Worm (Caenorhabditis elegans) whole organism, L4 larva: ENCODE measurements around the gene gpa-10.
A peak's percentile ranks its signal among the peaks of the same experiment; 100 is the strongest.

Source experiments
- F44E2.7 ChIP-seq: fragments of 200-800 bp; sonication (Bioruptor generic); IDR thresholded peaks from 2 replicates; pipeline ENCODE4 v2.1.2; 2022; ENCODE audit warnings: missing genetic modification characterization, missing compliant biosample characterization
- F49E8.2 ChIP-seq: sonication (generic microtip); optimal IDR thresholded peaks from 2 replicates; lab custom pipeline; 2016; ENCODE audit warnings: missing compliant biosample characterization, mild to moderate bottlenecking, missing genetic modification characterization, borderline replicate concordance
- aha-1 ChIP-seq: fragments of 150-350 bp; peaks from one replicate; lab custom pipeline; 2014; ENCODE audit warnings: missing biosample characterization, missing genetic modification characterization
- aly-2 ChIP-seq: sonication (generic microtip); optimal IDR thresholded peaks from 2 replicates; lab custom pipeline; 2018; ENCODE audit warnings: missing biosample characterization, missing genetic modification characterization
- fos-1 ChIP-seq: fragments of 150-350 bp; optimal IDR thresholded peaks from 2 replicates; lab custom pipeline; 2014; ENCODE audit warnings: missing biosample characterization, missing genetic modification characterization
- mdl-1 ChIP-seq, 2 experiments: fragments of 150-350 bp in 1 of 2; sonication (generic microtip) in 1 of 2; optimal IDR thresholded peaks; 2 replicates each; lab custom pipeline; 2014 to 2017; ENCODE audit warnings: missing biosample characterization in 2 of 2, missing genetic modification characterization in 2 of 2
- nhr-28 ChIP-seq: fragments of 150-350 bp; optimal IDR thresholded peaks from 2 replicates; lab custom pipeline; 2014; ENCODE audit warnings: missing biosample characterization, missing genetic modification characterization
- unc-39 ChIP-seq: sonication (generic microtip); optimal IDR thresholded peaks from 2 replicates; lab custom pipeline; 2017; ENCODE audit warnings: missing biosample characterization, missing genetic modification characterization

- TF ChIP-seq aha-1 (tag; lab: Kevin White, UChicago) (peak; percentile 26), F44E2.7 (GFP tag; lab: Robert Waterston, UW) (no peak), mdl-1 (tag; optimal IDR thresholded peaks at IDR 0.05; lab: Kevin White, UChicago) (no peak), F49E8.2 (no peak), nhr-28 (tag; lab: Kevin White, UChicago) (no peak), fos-1 (tag; lab: Kevin White, UChicago) (no peak), aly-2 (tag; lab: Kevin White, UChicago) (no peak), unc-39 (tag; lab: Kevin White, UChicago) (no peak)
Measured at ce11 chrV:6874735-6875134, 20.1 kb upstream of the gpa-10 start.
